Worm (Caenorhabditis elegans): ENCODE results near the gene gcsh-1.

gcsh-1 gene

ce11 chrX:14561416-14561973 lies 46.6 kb upstream of the gcsh-1 start (continued):
- TF ChIP-seq vab-7 (GFP tag; IDR thresholded peaks at IDR 0.05) (no peak), nhr-28 (tag; optimal IDR thresholded peaks at IDR 0.05) (peak; percentile 18), ces-1 (GFP tag; optimal IDR thresholded peaks at IDR 0.05) (peak; percentile 42), zag-1 (tag; optimal IDR thresholded peaks at IDR 0.05) (no peak), dmd-9 (GFP tag; IDR thresholded peaks at IDR 0.05) (no peak), lin-39 (tag; optimal IDR thresholded peaks at IDR 0.05) (no peak), saeg-2 (GFP tag; IDR thresholded peaks at IDR 0.05) (peak; percentile 86), D1046.2 (GFP tag; IDR thresholded peaks at IDR 0.05) (no peak), ceh-62 (tag; optimal IDR thresholded peaks at IDR 0.05) (no peak), nhr-41 (GFP tag; IDR thresholded peaks at IDR 0.05) (no peak), hlh-11 (tag; optimal IDR thresholded peaks at IDR 0.05) (peak; percentile 81), aha-1 (tag) (peak; percentile 94), nhr-48 (tag; optimal IDR thresholded peaks at IDR 0.05) (peak; percentile 57), mdt-29 (GFP tag; IDR thresholded peaks at IDR 0.05) (no peak; the same call in 1 of the 2 replicates), hlh-30 (tag; optimal IDR thresholded peaks at IDR 0.05; ENCODE audit: insufficient read depth) (peak; percentile 80), fkh-10 (GFP tag; optimal IDR thresholded peaks at IDR 0.05) (peak; percentile 68), pqm-1 (tag; optimal IDR thresholded peaks at IDR 0.05) (peak; percentile 2), sdz-12 (GFP tag; optimal IDR thresholded peaks at IDR 0.05) (no peak), F10B5.3 (tag; optimal IDR thresholded peaks at IDR 0.05) (no peak), Y105C5A.15 (GFP tag; IDR thresholded peaks at IDR 0.05) (no peak), ztf-11 (tag; optimal IDR thresholded peaks at IDR 0.05) (no peak), daf-16 (GFP tag; optimal IDR thresholded peaks at IDR 0.05) (no peak), daf-16 (tag; optimal IDR thresholded peaks at IDR 0.05) (peak; percentile 53), ztf-7 (tag; optimal IDR thresholded peaks at IDR 0.05) (no peak), zfp-3 (GFP tag; conservative IDR thresholded peaks at IDR 0.05) (no peak), F44E2.7 (GFP tag; IDR thresholded peaks at IDR 0.05) (no peak), pha-4 (GFP tag; IDR thresholded peaks at IDR 0.05) (no peak), pha-4 (tag; optimal IDR thresholded peaks at IDR 0.05) (peak; percentile 37), hif-1 (tag; optimal IDR thresholded peaks at IDR 0.05) (peak; percentile 49 to 98), nhr-25 (tag; optimal IDR thresholded peaks at IDR 0.05; ENCODE audit: borderline replicate concordance, insufficient read depth) (peak; percentile 72), nhr-11 (tag; optimal IDR thresholded peaks at IDR 0.05) (peak; percentile 74), daf-8 (GFP tag; IDR thresholded peaks at IDR 0.05) (no peak), fos-1 (tag; optimal IDR thresholded peaks at IDR 0.05) (no peak), tra-1 (GFP tag; IDR thresholded peaks at IDR 0.05) (peak; percentile 80), ceh-44 (GFP tag; IDR thresholded peaks at IDR 0.05) (no peak), snpc-1.2 (GFP tag; IDR thresholded peaks at IDR 0.05) (no peak), Y48G9A.11 (GFP tag; IDR thresholded peaks at IDR 0.05) (no peak), hmg-1.1 (GFP tag; IDR thresholded peaks at IDR 0.05) (peak; percentile 70; the same call in 1 of the 2 replicates), gei-8 (GFP tag; optimal IDR thresholded peaks at IDR 0.05) (no peak), zip-11 (GFP tag; IDR thresholded peaks at IDR 0.05) (no peak), snpc-4 (tag; optimal IDR thresholded peaks at IDR 0.05) (no peak), ceh-28 (tag; optimal IDR thresholded peaks at IDR 0.05) (no peak), jun-1 (tag; optimal IDR thresholded peaks at IDR 0.05) (no peak), ZK546.5 (tag; optimal IDR thresholded peaks at IDR 0.05) (no peak), dmd-8 (GFP tag; IDR thresholded peaks at IDR 0.05) (0 out of 2 replicates have a peak, but pooled peaks have one; percentile 56), mxl-3 (GFP tag; optimal IDR thresholded peaks at IDR 0.05) (no peak), lin-13 (GFP tag; optimal IDR thresholded peaks at IDR 0.05) (peak; percentile 3), F37D6.2 (tag; optimal IDR thresholded peaks at IDR 0.05) (peak; percentile 54), F26F4.8 (GFP tag; conservative IDR thresholded peaks at IDR 0.05) (no peak), spr-1 (tag; optimal IDR thresholded peaks at IDR 0.05) (no peak), unc-62 (GFP tag; optimal IDR thresholded peaks at IDR 0.05 in 1 of 2) (peak in 1 of 2 experiments; percentile 88), unc-62 (tag; optimal IDR thresholded peaks at IDR 0.05) (no peak)

Measured in whole organism, L4 larva.